Fruit fly (Drosophila melanogaster) whole organism, pupa: ENCODE measurements around the gene Gad1.

ENCODE experiments used
- CG10348 ChIP-seq: fragments of 200-800 bp; sonication (Bioruptor generic); IDR thresholded peaks from 2 replicates; pipeline ENCODE4 v1.3.6; 2022; ENCODE audit warnings: missing biosample characterization, missing genetic modification characterization
- CG13204 ChIP-seq: fragments of 200-800 bp; sonication (Bioruptor generic); optimal IDR thresholded peaks from 2 replicates; lab custom pipeline; 2018; ENCODE audit warnings: missing biosample characterization, mild to moderate bottlenecking, missing genetic modification characterization, moderate library complexity
- CG14655 ChIP-seq: fragments of 200-800 bp; sonication (Bioruptor generic); optimal IDR thresholded peaks from 3 replicates; lab custom pipeline; 2017; ENCODE audit warnings: mild to moderate bottlenecking, missing biosample characterization, missing genetic modification reagents, missing genetic modification characterization
- CG15710 ChIP-seq: fragments of 200-800 bp; sonication (Bioruptor generic); optimal IDR thresholded peaks from 2 replicates; lab custom pipeline; 2018; ENCODE audit warnings: missing biosample characterization, mild to moderate bottlenecking, missing genetic modification characterization, moderate library complexity
- CG17806 ChIP-seq: fragments of 200-800 bp; sonication (Bioruptor generic); optimal IDR thresholded peaks from 2 replicates; lab custom pipeline; 2018; ENCODE audit warnings: missing biosample characterization, mild to moderate bottlenecking, missing genetic modification characterization, moderate library complexity
- CG32121 ChIP-seq: fragments of 200-800 bp; sonication (Bioruptor generic); IDR thresholded peaks from 2 replicates; pipeline ENCODE4 v1.3.6; 2022; ENCODE audit warnings: missing biosample characterization, missing genetic modification characterization
- CG4496 ChIP-seq: fragments of 200-800 bp; sonication (Bioruptor generic); IDR thresholded peaks from 3 replicates; pipeline ENCODE4 v1.3.6; 2022; ENCODE audit warnings: missing biosample characterization, missing genetic modification characterization
- CG8159 ChIP-seq: fragments of 200-800 bp; sonication (Bioruptor generic); optimal IDR thresholded peaks from 3 replicates; lab custom pipeline; 2018; ENCODE audit warnings: missing biosample characterization, mild to moderate bottlenecking, missing genetic modification characterization, moderate library complexity
- CG8301 ChIP-seq: fragments of 200-800 bp; sonication (Bioruptor generic); optimal IDR thresholded peaks from 2 replicates; lab custom pipeline; 2018; ENCODE audit warnings: missing biosample characterization, mild to moderate bottlenecking, missing genetic modification characterization
- CG9948 ChIP-seq: fragments of 200-800 bp; sonication (Bioruptor generic); optimal IDR thresholded peaks from 2 replicates; lab custom pipeline; 2018; ENCODE audit warnings: missing biosample characterization, mild to moderate bottlenecking, missing genetic modification characterization, moderate library complexity
- D1 ChIP-seq: fragments of 200-800 bp; sonication (Bioruptor generic); optimal IDR thresholded peaks from 2 replicates; lab custom pipeline; 2018; ENCODE audit warnings: missing biosample characterization, mild to moderate bottlenecking, missing genetic modification characterization, moderate library complexity
- EcR ChIP-seq: fragments of 200-800 bp; sonication (Bioruptor generic); optimal IDR thresholded peaks from 3 replicates; lab custom pipeline; 2019; ENCODE audit warnings: missing biosample characterization, missing genetic modification characterization, mild to moderate bottlenecking, moderate library complexity, missing genetic modification reagents
- Ets98B ChIP-seq: fragments of 200-800 bp; sonication (Bioruptor generic); IDR thresholded peaks from 2 replicates; pipeline ENCODE4 v1.3.6; 2022; ENCODE audit warnings: missing biosample characterization, missing genetic modification characterization
- Pif1A ChIP-seq: fragments of 200-800 bp; sonication (Bioruptor generic); optimal IDR thresholded peaks from 3 replicates; lab custom pipeline; 2016; ENCODE audit warnings: missing biosample characterization, missing genetic modification characterization
- Pif1B ChIP-seq: fragments of 200-800 bp; sonication (Bioruptor generic); optimal IDR thresholded peaks from 3 replicates; lab custom pipeline; 2016; ENCODE audit warnings: missing biosample characterization, missing genetic modification characterization
- Snoo ChIP-seq: fragments of 200-800 bp; sonication (Bioruptor generic); optimal IDR thresholded peaks from 3 replicates; lab custom pipeline; 2017; ENCODE audit warnings: missing biosample characterization, mild to moderate bottlenecking, missing genetic modification characterization, inconsistent platforms
- fd96Ca ChIP-seq: fragments of 200-800 bp; sonication (Bioruptor generic); IDR thresholded peaks from 3 replicates; pipeline ENCODE4 v1.3.6; 2022; ENCODE audit warnings: missing biosample characterization, missing genetic modification characterization
- gl ChIP-seq: fragments of 200-800 bp; sonication (Bioruptor generic); optimal IDR thresholded peaks from 2 replicates; lab custom pipeline; 2018; ENCODE audit warnings: missing biosample characterization, mild to moderate bottlenecking, missing genetic modification characterization
- rn ChIP-seq: fragments of 200-800 bp; sonication (Bioruptor generic); IDR thresholded peaks from 2 replicates; pipeline ENCODE4 v1.3.6; 2022; ENCODE audit warnings: missing biosample characterization, missing genetic modification characterization

Gad1 gene

dm6 chr3L:4028305-4028704, 60.2 kb downstream of the Gad1 start, which contains the start of the genes Gr64b and Gr64c:
Gene Gr64b (plus strand): TSS chr3L:4028605.
Gene Gr64c (plus strand): TSS chr3L:4028605.
- TF ChIP-seq EcR (GFP tag; lab: Kevin White, UChicago) (no peak), Ets98B (GFP tag; lab: Robert Waterston, UW) (no peak), gl (tag; lab: Kevin White, UChicago) (no peak), D1 (no peak), CG15710 (tag; lab: Kevin White, UChicago) (no peak), CG32121 (GFP tag; lab: Robert Waterston, UW) (no peak), CG14655 (GFP tag; lab: Kevin White, UChicago) (no peak), CG10348 (GFP tag; lab: Robert Waterston, UW) (no peak), Snoo (no peak), CG13204 (GFP tag; lab: Kevin White, UChicago) (no peak), Pif1A (GFP tag; lab: Kevin White, UChicago) (no peak), CG8301 (no peak), CG4496 (GFP tag; lab: Robert Waterston, UW) (no peak), Pif1B (GFP tag; lab: Kevin White, UChicago) (no peak), CG9948 (tag; lab: Kevin White, UChicago) (no peak), rn (no peak), CG17806 (tag; lab: Kevin White, UChicago) (no peak), fd96Ca (GFP tag; lab: Robert Waterston, UW) (no peak), CG8159 (no peak)

- TF ChIP-seq fd96Ca (GFP tag; lab: Robert Waterston, UW) (no peak), CG4496 (GFP tag; lab: Robert Waterston, UW) (no peak), Pif1A (GFP tag; lab: Kevin White, UChicago) (no peak), Ets98B (GFP tag; lab: Robert Waterston, UW) (no peak), rn (no peak), Pif1B (GFP tag; lab: Kevin White, UChicago) (no peak), D1 (no peak), CG14655 (GFP tag; lab: Kevin White, UChicago) (no peak), CG15710 (tag; lab: Kevin White, UChicago) (no peak), Snoo (no peak), CG8301 (no peak), CG10348 (GFP tag; lab: Robert Waterston, UW) (no peak), CG13204 (GFP tag; lab: Kevin White, UChicago) (no peak), EcR (GFP tag; lab: Kevin White, UChicago) (no peak), CG8159 (no peak), gl (tag; lab: Kevin White, UChicago) (no peak), CG9948 (tag; lab: Kevin White, UChicago) (no peak), CG32121 (GFP tag; lab: Robert Waterston, UW) (no peak)
Measured at dm6 chr3L:4026506-4026868, 62.1 kb downstream of the Gad1 start, which contains the start of gene Gr64a. Gene Gr64a (plus strand): TSS chr3L:4026769.

- TF ChIP-seq CG17806 (tag; lab: Kevin White, UChicago) (no peak), CG13204 (GFP tag; lab: Kevin White, UChicago) (no peak), rn (no peak)
Measured at dm6 chr3L:4025738-4026505, 62.6 kb downstream of the Gad1 start, which contains the start of gene CG11594. Gene CG11594 (minus strand): TSS chr3L:4026011.

- TF ChIP-seq CG32121 (GFP tag; lab: Robert Waterston, UW) = no peak
- TF ChIP-seq gl (tag; lab: Kevin White, UChicago) = no peak
- no peak for TF ChIP-seq Pif1B (GFP tag; lab: Kevin White, UChicago)
- TF ChIP-seq CG15710 (tag; lab: Kevin White, UChicago) = no peak
Measured at dm6 chr3L:4024464-4024863, 64.1 kb downstream of the Gad1 start.
